Worm (Caenorhabditis elegans) whole organism, L2 larva: ENCODE measurements around the gene sri-2.

Experiments
- ZK546.5 ChIP-seq: sonication (generic microtip); optimal IDR thresholded peaks from 2 replicates; lab custom pipeline; 2017; ENCODE audit warnings: missing biosample characterization, missing genetic modification characterization
- ama-1 ChIP-seq: fragments of 150-350 bp; optimal IDR thresholded peaks from 2 replicates; lab custom pipeline; 2018; ENCODE audit warnings: inconsistent platforms
- gmeb-1 ChIP-seq: fragments of 150-350 bp; optimal IDR thresholded peaks from 2 replicates; lab custom pipeline; 2014; ENCODE audit warnings: missing biosample characterization, missing genetic modification characterization
- lin-13 ChIP-seq: fragments of 150-350 bp; optimal IDR thresholded peaks from 2 replicates; lab custom pipeline; 2014; ENCODE audit warnings: missing biosample characterization, missing genetic modification reagents, missing genetic modification characterization
- nhr-11 ChIP-seq: fragments of 150-350 bp; optimal IDR thresholded peaks from 2 replicates; lab custom pipeline; 2014; ENCODE audit warnings: missing biosample characterization, missing genetic modification characterization
- unc-55 ChIP-seq: fragments of 150-350 bp; sonication (generic microtip); optimal IDR thresholded peaks from 3 replicates; lab custom pipeline; 2014; ENCODE audit warnings: missing biosample characterization, missing genetic modification reagents, missing genetic modification characterization
- unc-62 ChIP-seq: fragments of 150-350 bp; optimal IDR thresholded peaks from 2 replicates; lab custom pipeline; 2014; ENCODE audit warnings: missing biosample characterization, missing genetic modification reagents, missing genetic modification characterization

ce11 chrV:15970820-15971219, 5.8 kb upstream of the sri-2 start:
- TF ChIP-seq lin-13 (GFP tag; lab: Kevin White, UChicago) (no peak), ZK546.5 (no peak), unc-62 (GFP tag; lab: Kevin White, UChicago) (no peak), gmeb-1 (no peak), ama-1 (lab: Kevin White, UChicago) (no peak), nhr-11 (tag; lab: Kevin White, UChicago) (no peak), unc-55 (GFP tag; lab: Kevin White, UChicago) (no peak)
